Worm (Caenorhabditis elegans) whole organism, L4 larva: Measurements from ENCODE around the gene Y36E3A.2.

ENCODE experiments used
- F26F4.8 ChIP-seq: fragments of 200-800 bp; sonication (Bioruptor generic); conservative IDR thresholded peaks from 2 replicates; pipeline ENCODE4 v1.3.6; 2022; ENCODE audit warnings: missing genetic modification characterization, missing compliant biosample characterization
- F44E2.7 ChIP-seq: fragments of 200-800 bp; sonication (Bioruptor generic); IDR thresholded peaks from 2 replicates; pipeline ENCODE4 v2.1.2; 2022; ENCODE audit warnings: missing genetic modification characterization, missing compliant biosample characterization
- R02D3.7 ChIP-seq: fragments of 150-350 bp; sonication (generic microtip); optimal IDR thresholded peaks from 3 replicates; lab custom pipeline; 2014; ENCODE audit warnings: missing biosample characterization, missing genetic modification characterization
- T20F7.1 ChIP-seq: fragments of 200-800 bp; sonication (Bioruptor generic); optimal IDR thresholded peaks from 2 replicates; lab custom pipeline; 2018; ENCODE audit warnings: mild to moderate bottlenecking, missing genetic modification characterization, missing compliant biosample characterization
- Y105C5A.15 ChIP-seq: fragments of 200-800 bp; sonication (Bioruptor generic); IDR thresholded peaks from 2 replicates; pipeline ENCODE4 v1.3.6; 2022; ENCODE audit warnings: missing genetic modification characterization, missing compliant biosample characterization
- Y48G9A.11 ChIP-seq: fragments of 200-800 bp; sonication (Bioruptor generic); IDR thresholded peaks from 2 replicates; pipeline ENCODE4 v1.3.6; 2022; ENCODE audit warnings: missing genetic modification reagents, missing genetic modification characterization, missing compliant biosample characterization
- ZK337.2 ChIP-seq: fragments of 200-800 bp; sonication (Bioruptor generic); IDR thresholded peaks from 2 replicates; pipeline ENCODE4 v1.3.6; 2022; ENCODE audit warnings: missing genetic modification reagents, missing genetic modification characterization, missing compliant biosample characterization
- aha-1 ChIP-seq: fragments of 150-350 bp; peaks from one replicate; lab custom pipeline; 2014; ENCODE audit warnings: missing biosample characterization, missing genetic modification characterization
- aly-2 ChIP-seq: sonication (generic microtip); optimal IDR thresholded peaks from 2 replicates; lab custom pipeline; 2018; ENCODE audit warnings: missing biosample characterization, missing genetic modification characterization
- ceh-20 ChIP-seq: fragments of 200-800 bp; sonication (Bioruptor generic); IDR thresholded peaks from 2 replicates; pipeline ENCODE4 v1.3.6; 2022; ENCODE audit warnings: missing genetic modification reagents, missing genetic modification characterization, missing compliant biosample characterization
- ceh-28 ChIP-seq: fragments of 150-350 bp; optimal IDR thresholded peaks from 2 replicates; lab custom pipeline; 2014; ENCODE audit warnings: missing biosample characterization, missing genetic modification reagents, missing genetic modification characterization
- ceh-44 ChIP-seq: fragments of 200-800 bp; sonication (Bioruptor generic); IDR thresholded peaks from 2 replicates; pipeline ENCODE4 v1.3.6; 2022; ENCODE audit warnings: missing genetic modification reagents, missing genetic modification characterization, missing compliant biosample characterization
- ceh-62 ChIP-seq: sonication (generic microtip); optimal IDR thresholded peaks from 2 replicates; lab custom pipeline; 2017; ENCODE audit warnings: missing biosample characterization, missing genetic modification characterization
- ctbp-1 ChIP-seq: fragments of 200-800 bp; sonication (Bioruptor generic); IDR thresholded peaks from 2 replicates; pipeline ENCODE4 v1.3.6; 2022; ENCODE audit warnings: missing genetic modification reagents, missing genetic modification characterization, missing compliant biosample characterization
- daf-16 ChIP-seq, 3 experiments: sonication (generic microtip); optimal IDR thresholded peaks; 2 replicates each; lab custom pipeline; 2016 to 2017; ENCODE audit warnings: missing genetic modification characterization in 3 of 3, missing genetic modification reagents in 3 of 3, mild to moderate bottlenecking in 2 of 3, missing compliant biosample characterization in 2 of 3, missing biosample characterization in 1 of 3, moderate library complexity in 1 of 3
- daf-8 ChIP-seq: fragments of 200-800 bp; sonication (Bioruptor generic); IDR thresholded peaks from 2 replicates; pipeline ENCODE4 v1.3.6; 2022; ENCODE audit warnings: missing genetic modification characterization, missing compliant biosample characterization
- dmd-8 ChIP-seq: fragments of 200-800 bp; sonication (Bioruptor generic); IDR thresholded peaks from 2 replicates; pipeline ENCODE4 v1.3.6; 2022; ENCODE audit warnings: missing genetic modification characterization, missing compliant biosample characterization
- duxl-1 ChIP-seq: sonication (generic microtip); optimal IDR thresholded peaks from 2 replicates; lab custom pipeline; 2016; ENCODE audit warnings: mild to moderate bottlenecking, missing genetic modification characterization, moderate library complexity, missing compliant biosample characterization; ENCODE audit not compliant: poor library complexity
- dve-1 ChIP-seq: sonication (generic microtip); optimal IDR thresholded peaks from 2 replicates; lab custom pipeline; 2017; ENCODE audit warnings: antibody characterized with exemption, mild to moderate bottlenecking, missing genetic modification characterization, missing compliant biosample characterization; ENCODE audit not compliant: insufficient read depth
- egl-27 ChIP-seq: sonication (generic microtip); optimal IDR thresholded peaks from 3 replicates; lab custom pipeline; 2017; ENCODE audit warnings: missing biosample characterization, missing genetic modification reagents, missing genetic modification characterization
- fkh-10 ChIP-seq: fragments of 150-350 bp; optimal IDR thresholded peaks from 2 replicates; lab custom pipeline; 2014; ENCODE audit warnings: missing biosample characterization, missing genetic modification reagents, missing genetic modification characterization
- fos-1 ChIP-seq: fragments of 150-350 bp; optimal IDR thresholded peaks from 2 replicates; lab custom pipeline; 2014; ENCODE audit warnings: missing biosample characterization, missing genetic modification characterization
- hlh-30 ChIP-seq: sonication (generic microtip); optimal IDR thresholded peaks from 2 replicates; lab custom pipeline; 2017; ENCODE audit warnings: antibody characterized with exemption, mild to moderate bottlenecking, missing genetic modification characterization, missing compliant biosample characterization; ENCODE audit not compliant: insufficient read depth
- lim-7 ChIP-seq: fragments of 200-800 bp; sonication (Bioruptor generic); IDR thresholded peaks from 2 replicates; pipeline ENCODE4 v1.3.6; 2022; ENCODE audit warnings: missing genetic modification characterization, missing compliant biosample characterization
- lin-1 ChIP-seq: fragments of 200-800 bp; sonication (Bioruptor generic); IDR thresholded peaks from 2 replicates; pipeline ENCODE4 v1.3.6; 2022; ENCODE audit warnings: missing genetic modification reagents, missing genetic modification characterization, missing compliant biosample characterization
- lin-15B ChIP-seq: fragments of 150-350 bp; sonication (generic microtip); optimal IDR thresholded peaks from 3 replicates; lab custom pipeline; 2014; ENCODE audit warnings: missing biosample characterization, missing genetic modification characterization
- lin-39 ChIP-seq: fragments of 150-350 bp; optimal IDR thresholded peaks from 2 replicates; lab custom pipeline; 2014; ENCODE audit warnings: missing biosample characterization, missing genetic modification reagents, missing genetic modification characterization
- lir-3 ChIP-seq: sonication (generic microtip); optimal IDR thresholded peaks from 2 replicates; lab custom pipeline; 2016; ENCODE audit warnings: mild to moderate bottlenecking, missing genetic modification characterization, missing compliant biosample characterization
- madf-9 ChIP-seq: fragments of 200-800 bp; sonication (Bioruptor generic); conservative IDR thresholded peaks from 2 replicates; pipeline ENCODE4 v1.3.6; 2022; ENCODE audit warnings: missing genetic modification reagents, missing genetic modification characterization, missing compliant biosample characterization
- nhr-11 ChIP-seq: fragments of 150-350 bp; optimal IDR thresholded peaks from 2 replicates; lab custom pipeline; 2014; ENCODE audit warnings: missing biosample characterization, missing genetic modification characterization
- nhr-111 ChIP-seq: fragments of 200-800 bp; sonication (Bioruptor generic); optimal IDR thresholded peaks from 2 replicates; lab custom pipeline; 2018; ENCODE audit warnings: mild to moderate bottlenecking, missing genetic modification characterization, missing compliant biosample characterization
- nhr-41 ChIP-seq: fragments of 200-800 bp; sonication (Bioruptor generic); IDR thresholded peaks from 2 replicates; pipeline ENCODE4 v1.3.6; 2022; ENCODE audit warnings: missing genetic modification reagents, missing genetic modification characterization, missing compliant biosample characterization
- nhr-6 ChIP-seq: fragments of 150-350 bp; optimal IDR thresholded peaks from 2 replicates; lab custom pipeline; 2014; ENCODE audit warnings: missing biosample characterization, missing genetic modification characterization
- php-3 ChIP-seq: fragments of 200-800 bp; sonication (Bioruptor generic); IDR thresholded peaks from 2 replicates; pipeline ENCODE4 v1.3.6; 2022; ENCODE audit warnings: missing genetic modification reagents, missing genetic modification characterization, missing compliant biosample characterization
- rbr-2 ChIP-seq: sonication (generic microtip); optimal IDR thresholded peaks from 2 replicates; lab custom pipeline; 2016; ENCODE audit warnings: missing genotype, missing genetic modification characterization, missing compliant biosample characterization
- saeg-2 ChIP-seq: fragments of 200-800 bp; sonication (Bioruptor generic); IDR thresholded peaks from 2 replicates; pipeline ENCODE4 v1.3.6; 2022; ENCODE audit warnings: missing genetic modification reagents, missing genetic modification characterization, missing compliant biosample characterization
- sdz-12 ChIP-seq: fragments of 200-800 bp; sonication (Bioruptor generic); optimal IDR thresholded peaks from 2 replicates; lab custom pipeline; 2018; ENCODE audit warnings: mild to moderate bottlenecking, missing genetic modification characterization, missing compliant biosample characterization
- snpc-4 ChIP-seq: fragments of 150-350 bp; optimal IDR thresholded peaks from 2 replicates; lab custom pipeline; 2014; ENCODE audit warnings: missing biosample characterization, missing genetic modification characterization
- tag-97 ChIP-seq: fragments of 200-800 bp; sonication (Bioruptor generic); IDR thresholded peaks from 2 replicates; pipeline ENCODE4 v1.3.6; 2022; ENCODE audit warnings: missing genetic modification characterization, missing compliant biosample characterization
- tra-1 ChIP-seq: fragments of 200-800 bp; sonication (Bioruptor generic); IDR thresholded peaks from 2 replicates; pipeline ENCODE4 v1.3.6; 2022; ENCODE audit warnings: missing genetic modification reagents, missing genetic modification characterization, missing compliant biosample characterization
- unc-130 ChIP-seq: sonication (generic microtip); optimal IDR thresholded peaks from 2 replicates; lab custom pipeline; 2016; ENCODE audit warnings: missing genetic modification reagents, missing genetic modification characterization, missing compliant biosample characterization
- unc-62 ChIP-seq, 3 experiments: fragments of 150-350 bp in 1 of 3; sonication (generic microtip); optimal IDR thresholded peaks in 2 of 3; peaks in 1 of 3; 1 replicate in 1 of 3; 2 replicates in 2 of 3; lab custom pipeline; 2014 to 2017; ENCODE audit warnings: missing biosample characterization in 3 of 3, missing genetic modification characterization in 3 of 3, missing genetic modification reagents in 3 of 3, missing genotype in 1 of 3
- zag-1 ChIP-seq: fragments of 150-350 bp; optimal IDR thresholded peaks from 2 replicates; lab custom pipeline; 2014; ENCODE audit warnings: missing biosample characterization, missing genetic modification characterization
- zfp-3 ChIP-seq: fragments of 200-800 bp; sonication (Bioruptor generic); conservative IDR thresholded peaks from 2 replicates; pipeline ENCODE4 v1.3.6; 2022; ENCODE audit warnings: missing genetic modification reagents, missing genetic modification characterization, missing compliant biosample characterization
- zip-2 ChIP-seq: fragments of 150-350 bp; optimal IDR thresholded peaks from 2 replicates; lab custom pipeline; 2014; ENCODE audit warnings: missing biosample characterization, missing genetic modification characterization
- ztf-7 ChIP-seq: fragments of 150-350 bp; optimal IDR thresholded peaks from 2 replicates; lab custom pipeline; 2014; ENCODE audit warnings: missing biosample characterization, missing genetic modification characterization

Gene Y36E3A.2

ce11 chrV:15448408-15448807 is 22.6 kb downstream of the Y36E3A.2 start, which contains the start of gene T26H5.4 (continued):
- no peak for TF ChIP-seq ceh-44 (GFP tag; lab: Robert Waterston, UW)
- TF ChIP-seq lin-1 (GFP tag; lab: Robert Waterston, UW), result no peak
- no peak for TF ChIP-seq lin-15B (tag; lab: Kevin White, UChicago)
- TF ChIP-seq fkh-10 (GFP tag; lab: Kevin White, UChicago), result no peak
- no peak for TF ChIP-seq zfp-3
- TF ChIP-seq tra-1 (GFP tag; lab: Robert Waterston, UW), result no peak
- no peak for TF ChIP-seq lin-39 (tag; lab: Kevin White, UChicago)
- no peak for TF ChIP-seq daf-16 (GFP tag; optimal IDR thresholded peaks at IDR 0.05; lab: Kevin White, UChicago)
- peak; percentile 37 for TF ChIP-seq daf-16 (tag; optimal IDR thresholded peaks at IDR 0.05; lab: Kevin White, UChicago)
- peak; percentile 69; the same call in 1 of the 2 replicates for TF ChIP-seq php-3
- TF ChIP-seq saeg-2 (GFP tag; lab: Robert Waterston, UW), result no peak
- TF ChIP-seq lir-3, result no peak
- no peak for TF ChIP-seq fos-1 (tag; lab: Kevin White, UChicago)
- TF ChIP-seq aha-1 (tag; lab: Kevin White, UChicago), result no peak

ce11 chrV:15448865-15449264 is 23.0 kb downstream of the Y36E3A.2 start, which contains the start of gene T26H5.14:
Gene T26H5.14, plus strand, starts transcription at chrV:15449165.
- TF ChIP-seq tag-97 (GFP tag; lab: Robert Waterston, UW) (no peak), rbr-2 (no peak), egl-27 (tag; lab: Kevin White, UChicago) (no peak), ztf-7 (tag; lab: Kevin White, UChicago) (no peak), zip-2 (tag; lab: Kevin White, UChicago) (no peak), nhr-41 (GFP tag; lab: Robert Waterston, UW) (no peak), F44E2.7 (GFP tag; lab: Robert Waterston, UW) (no peak), unc-62 (GFP tag; optimal IDR thresholded peaks at IDR 0.05 in 1 of 2; lab: Kevin White, UChicago) (no peak), unc-62 (tag; optimal IDR thresholded peaks at IDR 0.05; lab: Kevin White, UChicago) (no peak), ceh-62 (tag; lab: Kevin White, UChicago) (no peak), madf-9 (GFP tag; lab: Robert Waterston, UW) (no peak), zag-1 (tag; lab: Kevin White, UChicago) (no peak), tra-1 (GFP tag; lab: Robert Waterston, UW) (no peak), F26F4.8 (GFP tag; lab: Robert Waterston, UW) (no peak), snpc-4 (tag; lab: Kevin White, UChicago) (no peak)

- TF ChIP-seq lin-1 (GFP tag; lab: Robert Waterston, UW) (no peak), nhr-11 (no peak), lim-7 (GFP tag; lab: Robert Waterston, UW) (no peak), nhr-111 (GFP tag; lab: Kevin White, UChicago) (no peak), dve-1 (tag; lab: Kevin White, UChicago) (no peak), T20F7.1 (GFP tag; lab: Kevin White, UChicago) (no peak)
These were observed 25.6 kb downstream of the Y36E3A.2 start, which contains the start of gene srw-33 for ce11 chrV:15451421-15451820. Gene srw-33, minus strand, starts transcription at chrV:15451521.

ce11 chrV:15454322-15454721 is 28.5 kb downstream of the Y36E3A.2 start:
- TF ChIP-seq lir-3, result no peak
- TF ChIP-seq ZK337.2, result no peak
- TF ChIP-seq sdz-12 (GFP tag; lab: Kevin White, UChicago), result no peak
- TF ChIP-seq ceh-28, result no peak
- peak; percentile 87 for TF ChIP-seq dmd-8 (GFP tag; lab: Robert Waterston, UW)
- TF ChIP-seq unc-130 (GFP tag; lab: Kevin White, UChicago), result no peak
- no peak for TF ChIP-seq duxl-1 (tag; lab: Kevin White, UChicago)
- 0 out of 2 replicates have a peak, but pooled peaks have one; percentile 34 for TF ChIP-seq Y48G9A.11 (GFP tag; lab: Robert Waterston, UW)
- TF ChIP-seq Y105C5A.15 (GFP tag; lab: Robert Waterston, UW), result peak; percentile 82; the same call in 1 of the 2 replicates
- TF ChIP-seq aly-2, result no peak
- TF ChIP-seq ceh-20 (GFP tag; lab: Robert Waterston, UW), result no peak
- TF ChIP-seq ctbp-1 (GFP tag; lab: Robert Waterston, UW), result no peak
- TF ChIP-seq aha-1 (tag; lab: Kevin White, UChicago), result no peak
- no peak for TF ChIP-seq unc-62 (GFP tag; optimal IDR thresholded peaks at IDR 0.05 in 1 of 2; lab: Kevin White, UChicago)
- TF ChIP-seq unc-62 (tag; optimal IDR thresholded peaks at IDR 0.05; lab: Kevin White, UChicago), result no peak
- TF ChIP-seq nhr-6 (tag; lab: Kevin White, UChicago), result no peak
- no peak for TF ChIP-seq daf-8 (GFP tag; lab: Robert Waterston, UW)
- no peak for TF ChIP-seq R02D3.7 (tag; lab: Kevin White, UChicago)
- no peak for TF ChIP-seq hlh-30
